Worm (Caenorhabditis elegans) whole organism, young adult: ENCODE measurements around the gene dib-1.
A peak's percentile ranks its signal among the peaks of the same experiment; 100 is the strongest.

Experiments used
- B0261.1 ChIP-seq: sonication (generic microtip); optimal IDR thresholded peaks from 2 replicates; lab custom pipeline; 2016; ENCODE audit warnings: mild to moderate bottlenecking, missing genetic modification characterization, moderate library complexity, missing compliant biosample characterization
- F57C9.4 ChIP-seq: sonication (generic microtip); optimal IDR thresholded peaks from 2 replicates; lab custom pipeline; 2017; ENCODE audit warnings: mild to moderate bottlenecking, missing genetic modification characterization, missing compliant biosample characterization
- K11D2.4 ChIP-seq: fragments of 200-800 bp; sonication (Bioruptor generic); IDR thresholded peaks from 2 replicates; pipeline ENCODE4 v1.3.6; 2022; ENCODE audit warnings: missing genetic modification reagents, missing genetic modification characterization, missing compliant biosample characterization
- T26A5.8 ChIP-seq: sonication (generic microtip); optimal IDR thresholded peaks from 2 replicates; lab custom pipeline; 2016; ENCODE audit warnings: missing genetic modification characterization, missing compliant biosample characterization
- ceh-91 ChIP-seq: fragments of 200-800 bp; sonication (Bioruptor generic); IDR thresholded peaks from 2 replicates; pipeline ENCODE4 v1.3.6; 2022; ENCODE audit warnings: missing genetic modification reagents, missing genetic modification characterization, missing compliant biosample characterization
- efl-1 ChIP-seq: fragments of 150-350 bp; optimal IDR thresholded peaks from 2 replicates; lab custom pipeline; 2014; ENCODE audit warnings: missing biosample characterization, missing genetic modification reagents, missing genetic modification characterization
- fkh-3 ChIP-seq: sonication (generic microtip); optimal IDR thresholded peaks from 2 replicates; lab custom pipeline; 2016; ENCODE audit warnings: mild to moderate bottlenecking, missing genetic modification characterization, missing compliant biosample characterization
- nhr-90 ChIP-seq: sonication (generic microtip); optimal IDR thresholded peaks from 2 replicates; lab custom pipeline; 2016; ENCODE audit warnings: missing genotype, mild to moderate bottlenecking, missing genetic modification characterization, missing compliant biosample characterization
- pbrm-1 ChIP-seq: fragments of 200-800 bp; sonication (Bioruptor generic); IDR thresholded peaks from 2 replicates; pipeline ENCODE4 v1.3.6; 2022; ENCODE audit warnings: missing genetic modification reagents, missing genetic modification characterization, missing compliant biosample characterization
- repo-1 ChIP-seq: sonication (generic microtip); optimal IDR thresholded peaks from 2 replicates; lab custom pipeline; 2017; ENCODE audit warnings: mild to moderate bottlenecking, missing genetic modification characterization, missing compliant biosample characterization
- snpc-4 ChIP-seq, 5 experiments: fragments of 150-350 bp in 1 of 5; sonication (generic microtip) in 4 of 5; optimal IDR thresholded peaks; 2 replicates each; lab custom pipeline; 2014 to 2018; ENCODE audit warnings: missing genetic modification characterization in 5 of 5, missing biosample characterization in 3 of 5, antibody characterized with exemption in 2 of 5, mild to moderate bottlenecking in 2 of 5, missing compliant biosample characterization in 2 of 5, missing genotype in 2 of 5, moderate library complexity in 2 of 5, missing genetic modification reagents in 1 of 5
- tbx-9 ChIP-seq: sonication (generic microtip); optimal IDR thresholded peaks from 2 replicates; lab custom pipeline; 2016; ENCODE audit warnings: borderline replicate concordance, missing genetic modification characterization, inconsistent platforms, missing compliant biosample characterization
- unc-62 ChIP-seq: fragments of 150-350 bp; optimal IDR thresholded peaks from 2 replicates; lab custom pipeline; 2014; ENCODE audit warnings: missing biosample characterization, missing genetic modification reagents, missing genetic modification characterization

DNA sequence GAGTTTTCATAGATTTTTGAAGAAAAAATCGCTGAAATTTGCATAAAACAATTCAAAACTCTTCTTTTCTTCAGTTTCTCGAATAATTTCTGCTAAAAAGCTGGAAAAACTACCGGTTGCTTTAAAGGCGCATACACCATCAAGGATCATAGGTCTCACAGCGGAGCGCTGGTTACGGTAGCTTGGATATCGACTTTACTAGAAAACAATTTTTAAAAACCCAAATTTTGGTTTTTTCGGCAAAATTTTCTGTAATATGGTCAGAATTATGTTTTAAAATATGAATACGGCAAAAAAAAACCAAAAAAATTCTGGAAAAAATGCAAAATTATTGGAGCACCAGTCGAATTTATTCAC lies 2.8 kb downstream of the dib-1 start:
- no peak for TF ChIP-seq F57C9.4 (tag; lab: Kevin White, UChicago)
- no peak for TF ChIP-seq B0261.1 (tag; lab: Kevin White, UChicago)
- TF ChIP-seq ceh-91 (GFP tag; lab: Robert Waterston, UW), result 0 out of 2 replicates have a peak, but pooled peaks have one; percentile 27
- no peak for TF ChIP-seq snpc-4 (GFP tag; optimal IDR thresholded peaks at IDR 0.05; lab: Kevin White, UChicago)
- no peak for TF ChIP-seq snpc-4 (tag; optimal IDR thresholded peaks at IDR 0.05; lab: Kevin White, UChicago)
- no peak for TF ChIP-seq repo-1
- TF ChIP-seq T26A5.8 (tag; lab: Kevin White, UChicago), result no peak
- TF ChIP-seq unc-62, result no peak
- TF ChIP-seq fkh-3 (tag; lab: Kevin White, UChicago), result no peak
- no peak for TF ChIP-seq K11D2.4 (GFP tag; lab: Robert Waterston, UW)
- TF ChIP-seq tbx-9 (tag; lab: Kevin White, UChicago), result no peak
- TF ChIP-seq pbrm-1 (GFP tag; lab: Robert Waterston, UW), result no peak
- TF ChIP-seq efl-1, result peak; percentile 18
- no peak for TF ChIP-seq nhr-90 (tag; lab: Kevin White, UChicago)
